Worm (Caenorhabditis elegans) whole organism, L3 larva: Measurements from ENCODE around the gene pbo-5.

Source experiments
- ZK546.5 ChIP-seq: sonication (generic microtip); optimal IDR thresholded peaks from 2 replicates; lab custom pipeline; 2017; ENCODE audit warnings: missing biosample characterization, missing genetic modification characterization
- aly-2 ChIP-seq: fragments of 150-350 bp; optimal IDR thresholded peaks from 2 replicates; lab custom pipeline; 2014; ENCODE audit warnings: missing biosample characterization, missing genetic modification characterization
- ama-1 ChIP-seq: fragments of 150-350 bp; optimal IDR thresholded peaks from 2 replicates; lab custom pipeline; 2018
- ceh-28 ChIP-seq: fragments of 150-350 bp; optimal IDR thresholded peaks from 2 replicates; lab custom pipeline; 2014; ENCODE audit warnings: missing biosample characterization, missing genetic modification reagents, missing genetic modification characterization
- ceh-82 ChIP-seq: fragments of 150-350 bp; optimal IDR thresholded peaks from 2 replicates; lab custom pipeline; 2014; ENCODE audit warnings: missing biosample characterization, missing genetic modification characterization
- ceh-9 ChIP-seq: sonication (generic microtip); optimal IDR thresholded peaks from 2 replicates; lab custom pipeline; 2018; ENCODE audit warnings: missing biosample characterization, missing genetic modification characterization
- daf-12 ChIP-seq: fragments of 150-350 bp; optimal IDR thresholded peaks from 2 replicates; lab custom pipeline; 2014; ENCODE audit warnings: missing biosample characterization, missing genetic modification reagents, missing genetic modification characterization
- egl-5 ChIP-seq: fragments of 150-350 bp; optimal IDR thresholded peaks from 2 replicates; lab custom pipeline; 2017; ENCODE audit warnings: missing biosample characterization, missing genetic modification reagents, missing genetic modification characterization, inconsistent platforms
- elt-2 ChIP-seq: sonication (generic microtip); optimal IDR thresholded peaks from 2 replicates; lab custom pipeline; 2016; ENCODE audit warnings: missing genetic modification reagents, mild to moderate bottlenecking, missing genetic modification characterization, missing compliant biosample characterization
- elt-3 ChIP-seq, 3 experiments: fragments of 150-350 bp in 1 of 3; sonication (generic microtip) in 2 of 3; optimal IDR thresholded peaks; 2 replicates in 2 of 3; 4 replicates in 1 of 3; lab custom pipeline; 2014 to 2017; ENCODE audit warnings: missing biosample characterization in 3 of 3, missing genetic modification characterization in 3 of 3
- eor-1 ChIP-seq, 2 experiments: fragments of 150-350 bp; optimal IDR thresholded peaks; 2 replicates each; lab custom pipeline; 2014 to 2018; ENCODE audit warnings: missing biosample characterization in 2 of 2, missing genetic modification characterization in 2 of 2
- fkh-10 ChIP-seq: sonication (generic microtip); optimal IDR thresholded peaks from 2 replicates; lab custom pipeline; 2017; ENCODE audit warnings: missing biosample characterization, missing genetic modification reagents, missing genetic modification characterization
- hmg-11 ChIP-seq: sonication (generic microtip); optimal IDR thresholded peaks from 2 replicates; lab custom pipeline; 2016; ENCODE audit warnings: missing genetic modification characterization, missing compliant biosample characterization
- jun-1 ChIP-seq: fragments of 150-350 bp; optimal IDR thresholded peaks from 2 replicates; lab custom pipeline; 2014; ENCODE audit warnings: missing biosample characterization, missing genetic modification reagents, missing genetic modification characterization
- lin-15B ChIP-seq: fragments of 150-350 bp; optimal IDR thresholded peaks from 2 replicates; lab custom pipeline; 2014; ENCODE audit warnings: missing biosample characterization, missing genetic modification characterization
- lin-39 ChIP-seq: fragments of 150-350 bp; optimal IDR thresholded peaks from 2 replicates; lab custom pipeline; 2018; ENCODE audit warnings: missing biosample characterization, missing genetic modification reagents, missing genetic modification characterization
- lsy-12 ChIP-seq: sonication (generic microtip); optimal IDR thresholded peaks from 2 replicates; lab custom pipeline; 2016; ENCODE audit warnings: mild to moderate bottlenecking, missing genetic modification characterization, missing compliant biosample characterization
- mml-1 ChIP-seq: fragments of 150-350 bp; sonication (generic microtip); optimal IDR thresholded peaks from 3 replicates; lab custom pipeline; 2014; ENCODE audit warnings: missing biosample characterization, missing genetic modification characterization
- nhr-23 ChIP-seq: fragments of 150-350 bp; optimal IDR thresholded peaks from 2 replicates; lab custom pipeline; 2014; ENCODE audit warnings: missing biosample characterization, missing genetic modification reagents, missing genetic modification characterization
- nhr-237 ChIP-seq: fragments of 150-350 bp; optimal IDR thresholded peaks from 2 replicates; lab custom pipeline; 2014; ENCODE audit warnings: missing biosample characterization, missing genetic modification characterization
- nhr-28 ChIP-seq: fragments of 150-350 bp; optimal IDR thresholded peaks from 2 replicates; lab custom pipeline; 2014; ENCODE audit warnings: missing biosample characterization, missing genetic modification characterization
- nhr-43 ChIP-seq: sonication (generic microtip); optimal IDR thresholded peaks from 2 replicates; lab custom pipeline; 2016; ENCODE audit warnings: mild to moderate bottlenecking, missing genetic modification characterization, missing compliant biosample characterization; ENCODE audit not compliant: poor library complexity, severe bottlenecking
- nhr-76 ChIP-seq: fragments of 150-350 bp; sonication (generic microtip); optimal IDR thresholded peaks from 5 replicates; lab custom pipeline; 2014; ENCODE audit warnings: missing biosample characterization, missing genetic modification characterization
- nhr-77 ChIP-seq: fragments of 150-350 bp; optimal IDR thresholded peaks from 2 replicates; lab custom pipeline; 2014; ENCODE audit warnings: missing biosample characterization, missing genetic modification characterization
- pha-4 ChIP-seq: fragments of 150-350 bp; optimal IDR thresholded peaks from 2 replicates; lab custom pipeline; 2014; ENCODE audit warnings: missing biosample characterization, missing genetic modification reagents, missing genetic modification characterization
- pqm-1 ChIP-seq: fragments of 150-350 bp; optimal IDR thresholded peaks from 2 replicates; lab custom pipeline; 2017; ENCODE audit warnings: missing biosample characterization, missing genetic modification characterization, inconsistent platforms
- snpc-4 ChIP-seq: fragments of 150-350 bp; optimal IDR thresholded peaks from 2 replicates; lab custom pipeline; 2014; ENCODE audit warnings: missing biosample characterization, missing genetic modification characterization
- tbx-2 ChIP-seq: sonication (generic microtip); optimal IDR thresholded peaks from 2 replicates; lab custom pipeline; 2016; ENCODE audit warnings: mild to moderate bottlenecking, missing genetic modification characterization, missing compliant biosample characterization
- unc-39 ChIP-seq: sonication (generic microtip); optimal IDR thresholded peaks from 4 replicates; lab custom pipeline; 2017; ENCODE audit warnings: missing biosample characterization, missing genetic modification characterization
- zag-1 ChIP-seq: fragments of 150-350 bp; optimal IDR thresholded peaks from 2 replicates; lab custom pipeline; 2014; ENCODE audit warnings: missing biosample characterization, missing genetic modification characterization
- ztf-11 ChIP-seq: fragments of 150-350 bp; optimal IDR thresholded peaks from 2 replicates; lab custom pipeline; 2014; ENCODE audit warnings: missing biosample characterization, missing genetic modification characterization
- ztf-4 ChIP-seq: fragments of 150-350 bp; optimal IDR thresholded peaks from 2 replicates; lab custom pipeline; 2014; ENCODE audit warnings: missing biosample characterization, missing genetic modification characterization

The pbo-5 gene

ce11 chrV:20915186-20915585, at the start of gene pbo-5:
Gene pbo-5 (plus strand): TSS chrV:20915486.
- TF ChIP-seq lsy-12 (tag; lab: Kevin White, UChicago) (no peak), zag-1 (tag; lab: Kevin White, UChicago) (no peak), daf-12 (tag; lab: Kevin White, UChicago) (no peak), ztf-11 (tag; lab: Kevin White, UChicago) (no peak), ceh-28 (tag; lab: Kevin White, UChicago) (no peak), elt-3 (tag; optimal IDR thresholded peaks at IDR 0.05; lab: Kevin White, UChicago) (no peak), nhr-76 (tag; lab: Kevin White, UChicago) (no peak), ZK546.5 (tag; lab: Kevin White, UChicago) (no peak), nhr-77 (tag; lab: Kevin White, UChicago) (no peak), elt-2 (tag; lab: Kevin White, UChicago) (no peak), unc-39 (no peak), snpc-4 (tag; lab: Kevin White, UChicago) (no peak), ama-1 (lab: Kevin White, UChicago) (no peak), pqm-1 (tag; lab: Kevin White, UChicago) (no peak)

ce11 chrV:20866406-20866805, 48.9 kb upstream of the pbo-5 start:
- TF ChIP-seq jun-1 (no peak), pqm-1 (tag; lab: Kevin White, UChicago) (peak; percentile 39), fkh-10 (GFP tag; lab: Kevin White, UChicago) (no peak), nhr-77 (tag; lab: Kevin White, UChicago) (no peak), ceh-28 (tag; lab: Kevin White, UChicago) (no peak), zag-1 (tag; lab: Kevin White, UChicago) (no peak), ama-1 (lab: Kevin White, UChicago) (no peak), lin-15B (tag; lab: Kevin White, UChicago) (no peak), elt-2 (tag; lab: Kevin White, UChicago) (peak; percentile 81)
- TF ChIP-seq, all 47 proteins: peak for 2

- TF ChIP-seq lsy-12 (tag; lab: Kevin White, UChicago) (no peak), pha-4 (tag; lab: Kevin White, UChicago) (peak; percentile 8)
Measured at ce11 chrV:20868329-20868728, 47.0 kb upstream of the pbo-5 start, which contains the start of gene F31D4.8. Gene F31D4.8 (minus strand): TSS chrV:20868429.

ce11 chrV:20870633-20871032, 44.7 kb upstream of the pbo-5 start:
- no peak for TF ChIP-seq pqm-1 (tag; lab: Kevin White, UChicago)
- TF ChIP-seq ceh-9 (tag; lab: Kevin White, UChicago): no peak
- no peak for TF ChIP-seq ceh-82 (tag; lab: Kevin White, UChicago)
- no peak for TF ChIP-seq ztf-4
- no peak for TF ChIP-seq nhr-76 (tag; lab: Kevin White, UChicago)
- no peak for TF ChIP-seq lin-39 (tag; lab: Kevin White, UChicago)
- TF ChIP-seq elt-3 (tag; optimal IDR thresholded peaks at IDR 0.05; lab: Kevin White, UChicago): no peak
- no peak for TF ChIP-seq nhr-43
- TF ChIP-seq egl-5: no peak
- TF ChIP-seq snpc-4 (tag; lab: Kevin White, UChicago): no peak
- no peak for TF ChIP-seq unc-39
- no peak for TF ChIP-seq ZK546.5 (tag; lab: Kevin White, UChicago)
- no peak for TF ChIP-seq pha-4 (tag; lab: Kevin White, UChicago)
- TF ChIP-seq tbx-2 (tag; lab: Kevin White, UChicago): no peak
- TF ChIP-seq aly-2 (tag; lab: Kevin White, UChicago): no peak
- TF ChIP-seq lin-15B (tag; lab: Kevin White, UChicago): no peak
- no peak for TF ChIP-seq hmg-11
- no peak for TF ChIP-seq mml-1 (tag; lab: Kevin White, UChicago)

ce11 chrV:20871194-20871593, 44.1 kb upstream of the pbo-5 start:
- TF ChIP-seq ztf-11 (tag; lab: Kevin White, UChicago) (no peak), ceh-9 (tag; lab: Kevin White, UChicago) (no peak), nhr-23 (no peak), ceh-82 (tag; lab: Kevin White, UChicago) (no peak), lin-15B (tag; lab: Kevin White, UChicago) (no peak), ztf-4 (no peak), lsy-12 (tag; lab: Kevin White, UChicago) (no peak), nhr-77 (tag; lab: Kevin White, UChicago) (no peak), nhr-28 (tag; lab: Kevin White, UChicago) (no peak), pqm-1 (tag; lab: Kevin White, UChicago) (no peak), nhr-237 (tag; lab: Kevin White, UChicago) (no peak), eor-1 (tag; optimal IDR thresholded peaks at IDR 0.05; lab: Kevin White, UChicago) (no peak), lin-39 (tag; lab: Kevin White, UChicago) (no peak)
